Worm (Caenorhabditis elegans): ENCODE results near the gene ZK593.2.

ce11 chrIV:10874527-10874926, 38.7 kb upstream of the ZK593.2 start, which contains the start of gene F13E9.12:
- TF ChIP-seq tab-1 (GFP tag; IDR thresholded peaks at IDR 0.05) (no peak), flt-1 (GFP tag; IDR thresholded peaks at IDR 0.05) (no peak), klf-2 (GFP tag; conservative IDR thresholded peaks at IDR 0.05) (no peak), med-1 (GFP tag; optimal IDR thresholded peaks at IDR 0.05; ENCODE audit: insufficient read depth) (no peak)

All from whole organism, midembryonic.